Worm (Caenorhabditis elegans) whole organism, L4/young adult: ENCODE measurements around the gene F17E9.5.

Experiments used
- W03F9.2 ChIP-seq: fragments of 150-350 bp; optimal IDR thresholded peaks from 2 replicates; lab custom pipeline; 2014; ENCODE audit warnings: missing biosample characterization, missing genetic modification characterization
- dao-5 ChIP-seq: sonication (generic microtip); optimal IDR thresholded peaks from 2 replicates; lab custom pipeline; 2016; ENCODE audit warnings: missing genotype, missing genetic modification characterization, moderate library complexity, missing compliant biosample characterization
- him-1 ChIP-seq: sonication (generic microtip); optimal IDR thresholded peaks from 2 replicates; lab custom pipeline; 2016; ENCODE audit warnings: missing genotype, missing genetic modification reagents, missing genetic modification characterization, missing compliant biosample characterization

DNA sequence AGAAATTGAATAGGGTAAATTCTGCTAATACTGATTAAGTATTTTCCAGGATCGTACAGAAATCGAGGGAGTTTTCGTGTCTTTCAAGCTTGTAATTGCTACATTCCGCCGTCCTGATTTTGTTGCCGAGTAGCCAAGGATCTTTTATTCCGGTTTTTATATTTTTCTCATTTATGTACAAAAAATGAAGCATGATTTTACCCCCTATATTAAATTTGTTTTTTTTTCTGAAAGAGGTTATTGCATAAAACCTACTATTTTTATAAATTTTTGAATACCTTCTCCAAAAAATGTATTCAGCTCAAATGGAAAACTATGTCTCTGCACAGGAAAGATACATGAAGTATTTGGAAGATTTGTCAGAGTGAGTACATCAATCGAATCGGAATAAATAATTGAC is 46.0 kb upstream of the F17E9.5 start, which contains the start of gene F35H10.6:
- TF ChIP-seq him-1 (tag; lab: Kevin White, UChicago) (no peak), dao-5 (no peak), W03F9.2 (tag; lab: Kevin White, UChicago) (no peak)
